Worm (Caenorhabditis elegans) whole organism, L1 larva: ENCODE data around the gene F57F5.3.

Experiments used
- C34B4.2 ChIP-seq: sonication (generic microtip); optimal IDR thresholded peaks from 2 replicates; lab custom pipeline; 2017; ENCODE audit warnings: mild to moderate bottlenecking, missing genetic modification characterization, missing compliant biosample characterization
- F16B12.6 ChIP-seq: fragments of 150-350 bp; optimal IDR thresholded peaks from 2 replicates; lab custom pipeline; 2014; ENCODE audit warnings: missing biosample characterization, missing genetic modification characterization
- alr-1 ChIP-seq: fragments of 200-800 bp; sonication (Bioruptor generic); optimal IDR thresholded peaks from 2 replicates; lab custom pipeline; 2018; ENCODE audit warnings: borderline replicate concordance, mild to moderate bottlenecking, missing genetic modification characterization, missing compliant biosample characterization
- aly-2 ChIP-seq: fragments of 150-350 bp; optimal IDR thresholded peaks from 2 replicates; lab custom pipeline; 2014; ENCODE audit warnings: missing biosample characterization, missing genetic modification characterization
- ama-1 ChIP-seq: fragments of 150-350 bp; optimal IDR thresholded peaks from 2 replicates; lab custom pipeline; 2014
- ceh-63 ChIP-seq: fragments of 200-800 bp; sonication (Bioruptor generic); optimal IDR thresholded peaks from 2 replicates; lab custom pipeline; 2018; ENCODE audit warnings: mild to moderate bottlenecking, missing genetic modification characterization, missing compliant biosample characterization
- ceh-8 ChIP-seq: fragments of 200-800 bp; sonication (Bioruptor generic); optimal IDR thresholded peaks from 2 replicates; lab custom pipeline; 2018; ENCODE audit warnings: mild to moderate bottlenecking, missing genetic modification characterization, moderate library complexity, missing compliant biosample characterization
- ceh-82 ChIP-seq, 3 experiments: fragments of 150-350 bp in 1 of 3; sonication (generic microtip) in 2 of 3; optimal IDR thresholded peaks; 2 replicates each; lab custom pipeline; 2014 to 2017; ENCODE audit warnings: missing biosample characterization in 3 of 3, missing genetic modification characterization in 3 of 3
- ceh-88 ChIP-seq: fragments of 200-800 bp; sonication (Bioruptor generic); IDR thresholded peaks from 2 replicates; pipeline ENCODE4 v1.3.6; 2022; ENCODE audit warnings: missing genetic modification characterization, missing compliant biosample characterization
- ceh-90 ChIP-seq: sonication (generic microtip); optimal IDR thresholded peaks from 2 replicates; lab custom pipeline; 2016; ENCODE audit warnings: missing genetic modification characterization, missing compliant biosample characterization
- efl-1 ChIP-seq, 4 experiments: fragments of 150-350 bp; optimal IDR thresholded peaks in 3 of 4; peaks in 1 of 4; 1 replicate in 1 of 4; 2 replicates in 3 of 4; lab custom pipeline; 2014; ENCODE audit warnings: missing biosample characterization in 2 of 4, missing genetic modification characterization in 2 of 4, missing genetic modification reagents in 2 of 4
- egl-13 ChIP-seq: sonication (generic microtip); optimal IDR thresholded peaks from 2 replicates; lab custom pipeline; 2016; ENCODE audit warnings: missing genotype, missing genetic modification reagents, missing genetic modification characterization, missing compliant biosample characterization
- egl-27 ChIP-seq, 2 experiments: fragments of 150-350 bp in 1 of 2; sonication (generic microtip); optimal IDR thresholded peaks; 3 replicates each; lab custom pipeline; 2017 to 2018; ENCODE audit warnings: missing biosample characterization in 2 of 2, missing genetic modification characterization in 2 of 2, missing genetic modification reagents in 2 of 2
- elt-2 ChIP-seq: sonication (generic microtip); optimal IDR thresholded peaks from 2 replicates; lab custom pipeline; 2016; ENCODE audit warnings: missing genetic modification characterization, mild to moderate bottlenecking, inconsistent platforms, missing compliant biosample characterization, missing genetic modification reagents
- fkh-4 ChIP-seq: sonication (generic microtip); optimal IDR thresholded peaks from 2 replicates; lab custom pipeline; 2016; ENCODE audit warnings: missing compliant biosample characterization, missing genetic modification characterization, borderline replicate concordance
- fkh-8 ChIP-seq: sonication (generic microtip); optimal IDR thresholded peaks from 2 replicates; lab custom pipeline; 2016; ENCODE audit warnings: mild to moderate bottlenecking, missing genetic modification characterization, missing compliant biosample characterization
- fos-1 ChIP-seq: fragments of 150-350 bp; optimal IDR thresholded peaks from 2 replicates; lab custom pipeline; 2014; ENCODE audit warnings: missing biosample characterization, missing genetic modification characterization
- hpl-2 ChIP-seq: fragments of 150-350 bp; optimal IDR thresholded peaks from 2 replicates; lab custom pipeline; 2014; ENCODE audit warnings: missing biosample characterization, missing genetic modification reagents, missing genetic modification characterization
- jun-1 ChIP-seq: fragments of 150-350 bp; optimal IDR thresholded peaks from 2 replicates; lab custom pipeline; 2014; ENCODE audit warnings: missing biosample characterization, missing genetic modification reagents, missing genetic modification characterization
- lin-13 ChIP-seq: fragments of 150-350 bp; optimal IDR thresholded peaks from 2 replicates; lab custom pipeline; 2014; ENCODE audit warnings: missing biosample characterization, missing genetic modification reagents, missing genetic modification characterization
- lin-15B ChIP-seq: fragments of 150-350 bp; sonication (generic microtip); optimal IDR thresholded peaks from 3 replicates; lab custom pipeline; 2014; ENCODE audit warnings: missing biosample characterization, missing genetic modification characterization
- lin-39 ChIP-seq: fragments of 150-350 bp; optimal IDR thresholded peaks from 2 replicates; lab custom pipeline; 2014; ENCODE audit warnings: missing biosample characterization, missing genetic modification reagents, missing genetic modification characterization
- mab-9 ChIP-seq: fragments of 200-800 bp; sonication (Bioruptor generic); IDR thresholded peaks from 2 replicates; pipeline ENCODE4 v1.3.6; 2022; ENCODE audit warnings: missing genetic modification reagents, missing genetic modification characterization, missing compliant biosample characterization
- mdl-1 ChIP-seq, 2 experiments: fragments of 150-350 bp; optimal IDR thresholded peaks; 2 replicates each; lab custom pipeline; 2014 to 2017; ENCODE audit warnings: missing biosample characterization in 2 of 2, missing genetic modification characterization in 2 of 2, inconsistent platforms in 1 of 2
- mef-2 ChIP-seq: fragments of 150-350 bp; optimal IDR thresholded peaks from 2 replicates; lab custom pipeline; 2014; ENCODE audit warnings: missing biosample characterization, missing genetic modification characterization
- nhr-11 ChIP-seq: fragments of 150-350 bp; optimal IDR thresholded peaks from 2 replicates; lab custom pipeline; 2014; ENCODE audit warnings: missing biosample characterization, missing genetic modification characterization
- nhr-12 ChIP-seq: sonication (generic microtip); optimal IDR thresholded peaks from 2 replicates; lab custom pipeline; 2017; ENCODE audit warnings: missing biosample characterization, missing genetic modification characterization
- nhr-20 ChIP-seq: sonication (generic microtip); optimal IDR thresholded peaks from 2 replicates; lab custom pipeline; 2016; ENCODE audit warnings: mild to moderate bottlenecking, missing genetic modification characterization, missing compliant biosample characterization
- nhr-237 ChIP-seq: fragments of 150-350 bp; optimal IDR thresholded peaks from 2 replicates; lab custom pipeline; 2014; ENCODE audit warnings: missing biosample characterization, missing genetic modification characterization
- nhr-71 ChIP-seq: sonication (generic microtip); optimal IDR thresholded peaks from 2 replicates; lab custom pipeline; 2016; ENCODE audit warnings: mild to moderate bottlenecking, missing genetic modification characterization, moderate library complexity, missing compliant biosample characterization
- nhr-76 ChIP-seq: sonication (generic microtip); optimal IDR thresholded peaks from 2 replicates; lab custom pipeline; 2017; ENCODE audit warnings: missing biosample characterization, missing genetic modification characterization
- nhr-77 ChIP-seq: fragments of 150-350 bp; optimal IDR thresholded peaks from 2 replicates; lab custom pipeline; 2014; ENCODE audit warnings: missing biosample characterization, missing genetic modification characterization
- pag-3 ChIP-seq: sonication (generic microtip); optimal IDR thresholded peaks from 2 replicates; lab custom pipeline; 2017; ENCODE audit warnings: missing genetic modification characterization, mild to moderate bottlenecking, missing compliant biosample characterization, antibody characterized with exemption, borderline replicate concordance; ENCODE audit not compliant: insufficient read depth
- pax-3 ChIP-seq: fragments of 200-800 bp; sonication (Bioruptor generic); optimal IDR thresholded peaks from 2 replicates; lab custom pipeline; 2018; ENCODE audit warnings: mild to moderate bottlenecking, missing genetic modification characterization, moderate library complexity, missing compliant biosample characterization
- pqm-1 ChIP-seq: sonication (generic microtip); optimal IDR thresholded peaks from 3 replicates; lab custom pipeline; 2017; ENCODE audit warnings: missing biosample characterization, missing genetic modification characterization
- rnt-1 ChIP-seq: sonication (generic microtip); optimal IDR thresholded peaks from 2 replicates; lab custom pipeline; 2016; ENCODE audit warnings: mild to moderate bottlenecking, missing genetic modification characterization, moderate library complexity, missing compliant biosample characterization
- skn-1 ChIP-seq: fragments of 150-350 bp; optimal IDR thresholded peaks from 2 replicates; lab custom pipeline; 2014; ENCODE audit warnings: missing biosample characterization, missing genetic modification characterization
- snpc-4 ChIP-seq: fragments of 150-350 bp; optimal IDR thresholded peaks from 2 replicates; lab custom pipeline; 2014; ENCODE audit warnings: missing biosample characterization, missing genetic modification characterization
- snu-23 ChIP-seq: sonication (generic microtip); optimal IDR thresholded peaks from 2 replicates; lab custom pipeline; 2016; ENCODE audit warnings: missing genetic modification characterization, missing compliant biosample characterization
- sox-4 ChIP-seq: sonication (generic microtip); optimal IDR thresholded peaks from 2 replicates; lab custom pipeline; 2016; ENCODE audit warnings: missing genetic modification characterization, missing compliant biosample characterization
- sptf-1 ChIP-seq: fragments of 150-350 bp; optimal IDR thresholded peaks from 2 replicates; lab custom pipeline; 2014; ENCODE audit warnings: missing biosample characterization, missing genetic modification characterization
- sup-37 ChIP-seq: fragments of 200-800 bp; sonication (Bioruptor generic); optimal IDR thresholded peaks from 2 replicates; lab custom pipeline; 2018; ENCODE audit warnings: mild to moderate bottlenecking, missing genetic modification characterization, missing compliant biosample characterization
- tbx-2 ChIP-seq: sonication (generic microtip); optimal IDR thresholded peaks from 2 replicates; lab custom pipeline; 2016; ENCODE audit warnings: missing genetic modification characterization, missing compliant biosample characterization
- tlp-1 ChIP-seq: fragments of 150-350 bp; optimal IDR thresholded peaks from 2 replicates; lab custom pipeline; 2014; ENCODE audit warnings: missing biosample characterization, missing genetic modification characterization
- unc-130 ChIP-seq: fragments of 150-350 bp; optimal IDR thresholded peaks from 2 replicates; lab custom pipeline; 2017; ENCODE audit warnings: missing biosample characterization, missing genetic modification characterization, inconsistent platforms
- unc-62 ChIP-seq: fragments of 150-350 bp; optimal IDR thresholded peaks from 2 replicates; lab custom pipeline; 2014; ENCODE audit warnings: missing biosample characterization, missing genetic modification reagents, missing genetic modification characterization
- unc-98 ChIP-seq: fragments of 200-800 bp; sonication (Bioruptor generic); IDR thresholded peaks from 2 replicates; pipeline ENCODE4 v1.3.6; 2022; ENCODE audit warnings: missing genetic modification characterization, missing compliant biosample characterization
- vab-15 ChIP-seq: sonication (generic microtip); optimal IDR thresholded peaks from 2 replicates; lab custom pipeline; 2017; ENCODE audit warnings: missing genotype, mild to moderate bottlenecking, missing genetic modification characterization, missing compliant biosample characterization
- xbp-1 ChIP-seq: sonication (generic microtip); optimal IDR thresholded peaks from 2 replicates; lab custom pipeline; 2016; ENCODE audit warnings: missing genetic modification characterization, missing compliant biosample characterization
- zag-1 ChIP-seq: fragments of 150-350 bp; optimal IDR thresholded peaks from 2 replicates; lab custom pipeline; 2014; ENCODE audit warnings: missing biosample characterization, missing genetic modification characterization
- ztf-11 ChIP-seq, 2 experiments: sonication (generic microtip); optimal IDR thresholded peaks; 2 replicates each; lab custom pipeline; 2016 to 2017; ENCODE audit warnings: missing genetic modification characterization in 2 of 2, missing biosample characterization in 1 of 2, missing compliant biosample characterization in 1 of 2
- ztf-4 ChIP-seq: fragments of 150-350 bp; optimal IDR thresholded peaks from 2 replicates; lab custom pipeline; 2014; ENCODE audit warnings: missing biosample characterization, missing genetic modification characterization

F57F5.3 gene

ce11 chrV:12001747-12002456 lies 4.5 kb downstream of the F57F5.3 start, which contains the start of gene gcy-33:
gcy-33 (minus strand) TSS chrV:12001797.
- peak; percentile 64 to 73 for TF ChIP-seq efl-1 (optimal IDR thresholded peaks at IDR 0.05; lab: Kevin White, UChicago)
- peak; percentile 48 to 97 for TF ChIP-seq efl-1 (GFP tag; optimal IDR thresholded peaks at IDR 0.05 in 1 of 2; lab: Kevin White, UChicago)
- peak; percentile 48 for TF ChIP-seq unc-130 (tag; lab: Kevin White, UChicago)
- TF ChIP-seq rnt-1 = peak; percentile 73
- peak; percentile 69 for TF ChIP-seq fkh-8 (tag; lab: Kevin White, UChicago)
- no peak for TF ChIP-seq vab-15 (tag; lab: Kevin White, UChicago)
- peak in 1 of 2 experiments; percentile 79 for TF ChIP-seq mdl-1 (tag; optimal IDR thresholded peaks at IDR 0.05; lab: Kevin White, UChicago)
- no peak for TF ChIP-seq fkh-4
- no peak for TF ChIP-seq ama-1
- peak; percentile 75 for TF ChIP-seq ceh-8 (GFP tag; lab: Kevin White, UChicago)
- no peak for TF ChIP-seq sptf-1
- TF ChIP-seq mef-2 (tag; lab: Kevin White, UChicago) = no peak
- TF ChIP-seq unc-98 (GFP tag; lab: Robert Waterston, UW) = no peak
- peak; percentile 58 for TF ChIP-seq ztf-4 (tag; lab: Kevin White, UChicago)
- no peak for TF ChIP-seq lin-15B (tag; lab: Kevin White, UChicago)
- peak; percentile 68 for TF ChIP-seq jun-1 (tag; lab: Kevin White, UChicago)
- TF ChIP-seq ceh-88 (GFP tag; lab: Robert Waterston, UW) = 0 out of 2 replicates have a peak, but pooled peaks have one; percentile 30
- TF ChIP-seq xbp-1 (tag; lab: Kevin White, UChicago) = peak; percentile 83
- peak; percentile 98 for TF ChIP-seq elt-2
- TF ChIP-seq skn-1 (tag; lab: Kevin White, UChicago) = peak; percentile 63
- TF ChIP-seq tlp-1 (tag; lab: Kevin White, UChicago) = peak; percentile 62
- TF ChIP-seq nhr-20 (tag; lab: Kevin White, UChicago) = peak; percentile 94
- no peak for TF ChIP-seq ceh-90 (tag; lab: Kevin White, UChicago)
- no peak for TF ChIP-seq zag-1 (tag; lab: Kevin White, UChicago)
- no peak for TF ChIP-seq sup-37
- peak; percentile 76 for TF ChIP-seq tbx-2 (tag; lab: Kevin White, UChicago)
- peak; percentile 87 for TF ChIP-seq nhr-71 (tag; lab: Kevin White, UChicago)
- peak; percentile 71 for TF ChIP-seq sox-4 (tag; lab: Kevin White, UChicago)
- TF ChIP-seq F16B12.6 = peak; percentile 25
- TF ChIP-seq alr-1 (tag; lab: Kevin White, UChicago) = no peak
- TF ChIP-seq nhr-76 (tag; lab: Kevin White, UChicago) = peak; percentile 24
- peak; percentile 75 for TF ChIP-seq aly-2
- no peak for TF ChIP-seq nhr-12 (tag; lab: Kevin White, UChicago)
- TF ChIP-seq nhr-237 (tag; lab: Kevin White, UChicago) = peak; percentile 58
- TF ChIP-seq snpc-4 (tag; lab: Kevin White, UChicago) = peak; percentile 81
- no peak for TF ChIP-seq mab-9 (GFP tag; lab: Robert Waterston, UW)
- TF ChIP-seq pag-3 = no peak
- TF ChIP-seq pqm-1 = peak; percentile 71
- TF ChIP-seq lin-13 = peak; percentile 44
- TF ChIP-seq hpl-2 (GFP tag; lab: Kevin White, UChicago) = no peak
- peak; percentile 92 for TF ChIP-seq snu-23
- TF ChIP-seq nhr-77 (tag; lab: Kevin White, UChicago) = peak; percentile 43
- TF ChIP-seq fos-1 (tag; lab: Kevin White, UChicago) = peak; percentile 35
- TF ChIP-seq unc-62 (GFP tag; lab: Kevin White, UChicago) = no peak
- peak; percentile 83 for TF ChIP-seq pax-3 (tag; lab: Kevin White, UChicago)
- TF ChIP-seq ceh-82 (tag; optimal IDR thresholded peaks at IDR 0.05; lab: Kevin White, UChicago) = peak; percentile 49 to 71 (median 67)
- peak; percentile 33 for TF ChIP-seq nhr-11 (tag; lab: Kevin White, UChicago)
- TF ChIP-seq ztf-11 (tag; optimal IDR thresholded peaks at IDR 0.05; lab: Kevin White, UChicago) = peak in 1 of 2 experiments; percentile 81
- TF ChIP-seq ceh-63 = no peak
- TF ChIP-seq lin-39 (tag; lab: Kevin White, UChicago) = no peak
- TF ChIP-seq egl-13 (tag; lab: Kevin White, UChicago) = peak; percentile 87
- TF ChIP-seq egl-27 (tag; optimal IDR thresholded peaks at IDR 0.05; lab: Kevin White, UChicago) = no peak
- no peak for TF ChIP-seq C34B4.2
